Fruit fly (Drosophila melanogaster) whole organism, adult: ENCODE results near the gene Brd7-9.

Source experiments
- CG12768 ChIP-seq: fragments of 200-800 bp; sonication (Bioruptor generic); optimal IDR thresholded peaks from 2 replicates; lab custom pipeline; 2017; ENCODE audit warnings: missing biosample characterization, missing genetic modification characterization, mild to moderate bottlenecking, moderate library complexity, missing genetic modification reagents
- CG14711 ChIP-seq: fragments of 200-800 bp; sonication (Bioruptor generic); optimal IDR thresholded peaks from 2 replicates; lab custom pipeline; 2018; ENCODE audit warnings: missing biosample characterization, mild to moderate bottlenecking, missing genetic modification characterization, moderate library complexity
- CG1620 ChIP-seq: fragments of 200-800 bp; sonication (Bioruptor generic); optimal IDR thresholded peaks from 2 replicates; lab custom pipeline; 2016; ENCODE audit warnings: missing biosample characterization, missing genetic modification characterization
- CG33017 ChIP-seq: fragments of 200-800 bp; sonication (Bioruptor generic); optimal IDR thresholded peaks from 2 replicates; lab custom pipeline; 2018; ENCODE audit warnings: missing biosample characterization, mild to moderate bottlenecking, missing genetic modification characterization, moderate library complexity
- CG7101 ChIP-seq: fragments of 200-800 bp; sonication (Bioruptor generic); optimal IDR thresholded peaks from 2 replicates; lab custom pipeline; 2018; ENCODE audit warnings: missing biosample characterization, mild to moderate bottlenecking, missing genetic modification characterization, moderate library complexity
- Crg-1 ChIP-seq: fragments of 200-800 bp; sonication (Bioruptor generic); optimal IDR thresholded peaks from 2 replicates; lab custom pipeline; 2016; ENCODE audit warnings: missing biosample characterization, missing genetic modification characterization
- Hr96 ChIP-seq: fragments of 200-800 bp; sonication (Bioruptor generic); optimal IDR thresholded peaks from 2 replicates; lab custom pipeline; 2016; ENCODE audit warnings: missing biosample characterization, missing genetic modification characterization
- cic ChIP-seq: fragments of 200-800 bp; sonication (Bioruptor generic); optimal IDR thresholded peaks from 2 replicates; lab custom pipeline; 2017; ENCODE audit warnings: missing biosample characterization, mild to moderate bottlenecking, missing genetic modification characterization, moderate library complexity
- cnc ChIP-seq, 2 experiments: fragments of >200 bp; optimal IDR thresholded peaks; 2 replicates each; lab custom pipeline; 2017
- kay ChIP-seq: fragments of 200-800 bp; sonication (Bioruptor generic); peaks from one replicate; lab custom pipeline; 2016; ENCODE audit warnings: missing biosample characterization, missing genetic modification characterization, borderline replicate concordance
- ovo ChIP-seq: fragments of 200-800 bp; sonication (Bioruptor generic); optimal IDR thresholded peaks from 2 replicates; lab custom pipeline; 2016; ENCODE audit warnings: missing biosample characterization, missing genetic modification characterization
- tj ChIP-seq: fragments of 200-800 bp; sonication (Bioruptor generic); optimal IDR thresholded peaks from 3 replicates; lab custom pipeline; 2017; ENCODE audit warnings: missing biosample characterization, mild to moderate bottlenecking, missing genetic modification characterization, moderate library complexity

dm6 chr2L:7788952-7789466 is 6.3 kb downstream of the Brd7-9 start:
- no peak for TF ChIP-seq cnc (optimal IDR thresholded peaks at IDR 0.05; lab: Kevin White, UChicago)
- no peak for TF ChIP-seq CG33017 (tag; lab: Kevin White, UChicago)
- TF ChIP-seq CG12768 = no peak
- no peak for TF ChIP-seq CG7101 (tag; lab: Kevin White, UChicago)
- no peak for TF ChIP-seq cic (GFP tag; lab: Kevin White, UChicago)
- TF ChIP-seq Crg-1 (GFP tag; lab: Kevin White, UChicago) = no peak
- TF ChIP-seq ovo (GFP tag; lab: Kevin White, UChicago) = no peak
- no peak for TF ChIP-seq tj (GFP tag; lab: Kevin White, UChicago)
- TF ChIP-seq CG1620 = no peak
- TF ChIP-seq Hr96 (GFP tag; lab: Kevin White, UChicago) = no peak
- peak; percentile 24 for TF ChIP-seq kay
- TF ChIP-seq CG14711 = no peak
